Fruit fly (Drosophila melanogaster) whole organism, embryonic: ENCODE results near the gene CG5056.
A peak's percentile ranks its signal among the peaks of the same experiment; 100 is the strongest.

Source experiments
- B-H1 ChIP-seq: fragments of 200-800 bp; sonication (Bioruptor generic); IDR thresholded peaks from 3 replicates; pipeline ENCODE4 v1.3.6; 2022; ENCODE audit warnings: missing biosample characterization, missing genetic modification characterization
- Bteb2 ChIP-seq: fragments of 200-800 bp; sonication (Bioruptor generic); optimal IDR thresholded peaks from 2 replicates; lab custom pipeline; 2016; ENCODE audit warnings: missing biosample characterization, missing genetic modification characterization
- CG1024 ChIP-seq: fragments of 200-800 bp; sonication (Bioruptor generic); IDR thresholded peaks from 2 replicates; pipeline ENCODE4 v1.3.6; 2022; ENCODE audit warnings: missing biosample characterization, missing genetic modification characterization
- CG10274 ChIP-seq: fragments of 200-800 bp; sonication (Bioruptor generic); optimal IDR thresholded peaks from 3 replicates; lab custom pipeline; 2017; ENCODE audit warnings: missing biosample characterization, mild to moderate bottlenecking, missing genetic modification characterization
- CG10462 ChIP-seq: fragments of 200-800 bp; sonication (Bioruptor generic); optimal IDR thresholded peaks from 2 replicates; lab custom pipeline; 2016; ENCODE audit warnings: missing biosample characterization, missing genetic modification characterization
- CG11560 ChIP-seq: fragments of 200-800 bp; sonication (Bioruptor generic); IDR thresholded peaks from 3 replicates; pipeline ENCODE4 v1.3.6; 2022; ENCODE audit warnings: missing biosample characterization, missing genetic modification characterization
- CG12219 ChIP-seq: fragments of 200-800 bp; sonication (Bioruptor generic); optimal IDR thresholded peaks from 3 replicates; lab custom pipeline; 2018; ENCODE audit warnings: missing biosample characterization, mild to moderate bottlenecking, missing genetic modification characterization
- CG15073 ChIP-seq: fragments of 200-800 bp; sonication (Bioruptor generic); optimal IDR thresholded peaks from 2 replicates; lab custom pipeline; 2016; ENCODE audit warnings: missing biosample characterization, missing genetic modification characterization
- CG15601 ChIP-seq: fragments of 200-800 bp; sonication (Bioruptor generic); optimal IDR thresholded peaks from 3 replicates; lab custom pipeline; 2019; ENCODE audit warnings: missing biosample characterization, mild to moderate bottlenecking, missing genetic modification characterization, moderate library complexity
- CG32532 ChIP-seq: fragments of 200-800 bp; sonication (Bioruptor generic); IDR thresholded peaks from 2 replicates; pipeline ENCODE4 v1.3.6; 2022; ENCODE audit warnings: missing biosample characterization, missing genetic modification characterization
- CG32772 ChIP-seq: fragments of 200-800 bp; sonication (Bioruptor generic); IDR thresholded peaks from 2 replicates; pipeline ENCODE4 v1.3.6; 2022; ENCODE audit warnings: missing biosample characterization, missing genetic modification characterization
- CG3281 ChIP-seq: fragments of 200-800 bp; sonication (Bioruptor generic); optimal IDR thresholded peaks from 3 replicates; lab custom pipeline; 2017; ENCODE audit warnings: missing biosample characterization, mild to moderate bottlenecking, missing genetic modification characterization
- CG34422 ChIP-seq: fragments of 200-800 bp; sonication (Bioruptor generic); IDR thresholded peaks from 3 replicates; pipeline ENCODE4 v1.3.6; 2022; ENCODE audit warnings: missing biosample characterization, missing genetic modification characterization
- CG3726 ChIP-seq: fragments of 200-800 bp; sonication (Bioruptor generic); IDR thresholded peaks from 3 replicates; pipeline ENCODE4, ENCODE4 v1.3.6; 2022; ENCODE audit warnings: missing biosample characterization, missing genetic modification characterization
- CG4404 ChIP-seq: fragments of 200-800 bp; sonication (Bioruptor generic); IDR thresholded peaks from 2 replicates; pipeline ENCODE4 v1.3.6; 2022; ENCODE audit warnings: missing biosample characterization, missing genetic modification characterization
- CG5180 ChIP-seq: fragments of 200-800 bp; sonication (Bioruptor generic); optimal IDR thresholded peaks from 3 replicates; lab custom pipeline; 2017; ENCODE audit warnings: missing biosample characterization, missing genetic modification characterization, mild to moderate bottlenecking, moderate library complexity, missing genetic modification reagents
- CG6813 ChIP-seq: fragments of 200-800 bp; sonication (Bioruptor generic); optimal IDR thresholded peaks from 2 replicates; lab custom pipeline; 2017; ENCODE audit warnings: missing biosample characterization, missing genetic modification characterization, mild to moderate bottlenecking, moderate library complexity, missing genetic modification reagents
- CG7839 ChIP-seq: fragments of 200-800 bp; sonication (Bioruptor generic); optimal IDR thresholded peaks from 3 replicates; lab custom pipeline; 2018; ENCODE audit warnings: missing biosample characterization, mild to moderate bottlenecking, missing genetic modification characterization, moderate library complexity
- CG7928 ChIP-seq: fragments of 200-800 bp; sonication (Bioruptor generic); optimal IDR thresholded peaks from 2 replicates; lab custom pipeline; 2017; ENCODE audit warnings: missing biosample characterization, mild to moderate bottlenecking, missing genetic modification characterization
- CG8478 ChIP-seq: fragments of >200 bp; optimal IDR thresholded peaks from 2 replicates; lab custom pipeline; 2018
- CG9876 ChIP-seq: fragments of 200-800 bp; sonication (Bioruptor generic); optimal IDR thresholded peaks from 2 replicates; lab custom pipeline; 2016; ENCODE audit warnings: missing biosample characterization, missing genetic modification characterization
- CTCF ChIP-seq: fragments of 200-800 bp; sonication (Bioruptor generic); optimal IDR thresholded peaks from 2 replicates; lab custom pipeline; 2017; ENCODE audit warnings: missing biosample characterization, mild to moderate bottlenecking, missing genetic modification characterization, moderate library complexity
- Doc2 ChIP-seq: fragments of 200-800 bp; sonication (Bioruptor generic); IDR thresholded peaks from 2 replicates; pipeline ENCODE4 v1.3.6; 2022; ENCODE audit warnings: missing biosample characterization, missing genetic modification characterization
- E2f2 ChIP-seq: fragments of 200-800 bp; sonication (Bioruptor generic); IDR thresholded peaks from 2 replicates; pipeline ENCODE4 v1.3.6; 2022; ENCODE audit warnings: missing biosample characterization, missing genetic modification characterization
- Ets65A ChIP-seq: fragments of 200-800 bp; sonication (Bioruptor generic); peaks from one replicate; lab custom pipeline; 2016; ENCODE audit warnings: missing biosample characterization, missing genetic modification characterization
- Fer2 ChIP-seq: fragments of 200-800 bp; sonication (Bioruptor generic); optimal IDR thresholded peaks from 2 replicates; lab custom pipeline; 2018; ENCODE audit warnings: missing biosample characterization, mild to moderate bottlenecking, missing genetic modification characterization, moderate library complexity
- HmgZ ChIP-seq: fragments of 200-800 bp; sonication (Bioruptor generic); optimal IDR thresholded peaks from 2 replicates; lab custom pipeline; 2018; ENCODE audit warnings: missing biosample characterization, mild to moderate bottlenecking, missing genetic modification characterization
- Hmr ChIP-seq: fragments of 200-800 bp; sonication (Bioruptor generic); optimal IDR thresholded peaks from 3 replicates; lab custom pipeline; 2017; ENCODE audit warnings: mild to moderate bottlenecking, missing biosample characterization, missing genetic modification reagents, missing genetic modification characterization
- Hr78 ChIP-seq, 2 experiments: fragments of 200-800 bp in 1 of 2; fragments of >200 bp in 1 of 2; sonication (Bioruptor generic) in 1 of 2; optimal IDR thresholded peaks; 2 replicates each; lab custom pipeline; 2017 to 2019; ENCODE audit warnings: missing biosample characterization in 2 of 2, missing genetic modification characterization in 2 of 2, mild to moderate bottlenecking in 1 of 2, moderate library complexity in 1 of 2
- Lim3 ChIP-seq: fragments of 200-800 bp; sonication (Bioruptor generic); IDR thresholded peaks from 2 replicates; pipeline ENCODE4 v1.3.6; 2022; ENCODE audit warnings: missing biosample characterization, missing genetic modification characterization
- MTF-1 ChIP-seq: fragments of 200-800 bp; sonication (Bioruptor generic); optimal IDR thresholded peaks from 2 replicates; lab custom pipeline; 2018; ENCODE audit warnings: missing biosample characterization, mild to moderate bottlenecking, missing genetic modification characterization, borderline replicate concordance
- NfI ChIP-seq: fragments of 200-800 bp; sonication (Bioruptor generic); optimal IDR thresholded peaks from 3 replicates; lab custom pipeline; 2018; ENCODE audit warnings: missing biosample characterization, mild to moderate bottlenecking, missing genetic modification characterization, moderate library complexity
- Oli ChIP-seq: fragments of 200-800 bp; sonication (Bioruptor generic); optimal IDR thresholded peaks from 2 replicates; lab custom pipeline; 2018; ENCODE audit warnings: missing biosample characterization, mild to moderate bottlenecking, missing genetic modification characterization, moderate library complexity
- YL-1 ChIP-seq: fragments of 200-800 bp; sonication (Bioruptor generic); optimal IDR thresholded peaks from 3 replicates; lab custom pipeline; 2017; ENCODE audit warnings: missing biosample characterization, mild to moderate bottlenecking, missing genetic modification characterization
- ash1 ChIP-seq: fragments of 200-800 bp; sonication (Bioruptor generic); optimal IDR thresholded peaks from 2 replicates; lab custom pipeline; 2018; ENCODE audit warnings: missing biosample characterization, mild to moderate bottlenecking, missing genetic modification characterization
- cato ChIP-seq: fragments of 200-800 bp; sonication (Bioruptor generic); optimal IDR thresholded peaks from 2 replicates; lab custom pipeline; 2016; ENCODE audit warnings: missing biosample characterization, missing genetic modification characterization, borderline replicate concordance
- dpn ChIP-seq, 2 experiments: fragments of 200-800 bp; sonication (Bioruptor generic); optimal IDR thresholded peaks; 3 replicates each; lab custom pipeline; 2016; ENCODE audit warnings: missing biosample characterization in 2 of 2, missing genetic modification characterization in 2 of 2
- esg ChIP-seq: fragments of 200-800 bp; sonication (Bioruptor generic); conservative IDR thresholded peaks from 2 replicates; pipeline ENCODE4 v1.3.6; 2022; ENCODE audit warnings: missing biosample characterization, missing genetic modification characterization
- fd96Cb ChIP-seq: fragments of 200-800 bp; sonication (Bioruptor generic); optimal IDR thresholded peaks from 2 replicates; lab custom pipeline; 2018; ENCODE audit warnings: missing biosample characterization, mild to moderate bottlenecking, missing genetic modification characterization, moderate library complexity
- fu2 ChIP-seq: fragments of 200-800 bp; sonication (Bioruptor generic); optimal IDR thresholded peaks from 2 replicates; lab custom pipeline; 2016; ENCODE audit warnings: missing biosample characterization, missing genetic modification characterization
- gsb-n ChIP-seq: fragments of 200-800 bp; sonication (Bioruptor generic); optimal IDR thresholded peaks from 3 replicates; lab custom pipeline; 2018; ENCODE audit warnings: missing biosample characterization, mild to moderate bottlenecking, missing genetic modification characterization
- jigr1 ChIP-seq: fragments of 200-800 bp; sonication (Bioruptor generic); IDR thresholded peaks from 3 replicates; pipeline ENCODE4 v1.3.6; 2022; ENCODE audit warnings: missing biosample characterization, missing genetic modification characterization
- knrl ChIP-seq: fragments of 200-800 bp; sonication (Bioruptor generic); IDR thresholded peaks from 3 replicates; pipeline ENCODE4 v1.3.6; 2022; ENCODE audit warnings: missing biosample characterization, missing genetic modification characterization; ENCODE audit not compliant: partially characterized antibody
- nerfin-2 ChIP-seq: fragments of 200-800 bp; sonication (Bioruptor generic); IDR thresholded peaks from 2 replicates; pipeline ENCODE4 v1.3.6; 2022; ENCODE audit warnings: missing biosample characterization, missing genetic modification characterization; ENCODE audit not compliant: partially characterized antibody
- odd ChIP-seq: fragments of 200-800 bp; sonication (Bioruptor generic); optimal IDR thresholded peaks from 2 replicates; lab custom pipeline; 2017; ENCODE audit warnings: missing biosample characterization, mild to moderate bottlenecking, missing genetic modification characterization
- onecut ChIP-seq: fragments of 200-800 bp; sonication (Bioruptor generic); IDR thresholded peaks from 2 replicates; pipeline ENCODE4 v1.3.6; 2022; ENCODE audit warnings: missing biosample characterization, missing genetic modification characterization
- p53 ChIP-seq: fragments of 200-800 bp; sonication (Bioruptor generic); optimal IDR thresholded peaks from 2 replicates; lab custom pipeline; 2016; ENCODE audit warnings: missing biosample characterization, missing genetic modification characterization
- prd ChIP-seq, 3 experiments: fragments of >200 bp in 2 of 3; fragments of 200-800 bp in 1 of 3; sonication (Bioruptor generic) in 1 of 3; optimal IDR thresholded peaks in 2 of 3; IDR thresholded peaks in 1 of 3; 2 replicates in 2 of 3; 3 replicates in 1 of 3; pipeline versions ENCODE4 v1.3.6 to Lab custom; 2017 to 2022; ENCODE audit warnings: missing biosample characterization in 1 of 3, missing genetic modification characterization in 1 of 3
- run ChIP-seq: fragments of 200-800 bp; sonication (Bioruptor generic); optimal IDR thresholded peaks from 3 replicates; lab custom pipeline; 2018; ENCODE audit warnings: missing biosample characterization, mild to moderate bottlenecking, missing genetic modification characterization
- tna ChIP-seq: fragments of 200-800 bp; sonication (Bioruptor generic); IDR thresholded peaks from 2 replicates; pipeline ENCODE4 v1.3.6; 2022; ENCODE audit warnings: missing biosample characterization, missing genetic modification characterization; ENCODE audit not compliant: partially characterized antibody
- zf30C ChIP-seq: fragments of 200-800 bp; sonication (Bioruptor generic); optimal IDR thresholded peaks from 3 replicates; lab custom pipeline; 2018; ENCODE audit warnings: missing biosample characterization, mild to moderate bottlenecking, missing genetic modification characterization

The CG5056 gene

dm6 chr2L:10356508-10356907, 10.0 kb upstream of the CG5056 start, which contains the start of the genes CtsL4 and ClpP (continued):
- no peak for TF ChIP-seq CG5180
- TF ChIP-seq CG32772 = no peak
- TF ChIP-seq Doc2 (GFP tag; lab: Robert Waterston, UW) = no peak
- no peak for TF ChIP-seq Hmr (GFP tag; lab: Kevin White, UChicago)
- TF ChIP-seq ash1 (GFP tag; lab: Kevin White, UChicago) = no peak
- peak; percentile 4 for TF ChIP-seq CG3281 (GFP tag; lab: Kevin White, UChicago)
- peak; percentile 53 to 67 for TF ChIP-seq dpn (GFP tag; optimal IDR thresholded peaks at IDR 0.05; lab: Kevin White, UChicago)
- TF ChIP-seq Bteb2 (GFP tag; lab: Kevin White, UChicago) = peak; percentile 24
- TF ChIP-seq YL-1 (GFP tag; lab: Kevin White, UChicago) = peak; percentile 53
- TF ChIP-seq Ets65A (GFP tag; lab: Kevin White, UChicago) = no peak
- TF ChIP-seq CG34422 (GFP tag; lab: Robert Waterston, UW) = peak; percentile 65; the same call in 1 of the 3 replicates
- TF ChIP-seq HmgZ = peak; percentile 72
- peak; percentile 14 for TF ChIP-seq cato (GFP tag; lab: Kevin White, UChicago)
- TF ChIP-seq CTCF = no peak
- TF ChIP-seq fu2 (GFP tag; lab: Kevin White, UChicago) = peak; percentile 8
- TF ChIP-seq CG1024 (GFP tag; lab: Robert Waterston, UW) = peak; percentile 95
- no peak for TF ChIP-seq odd
- TF ChIP-seq fd96Cb (tag; lab: Kevin White, UChicago) = peak; percentile 37
- no peak for TF ChIP-seq CG8478 (lab: Kevin White, UChicago)
- TF ChIP-seq CG11560 (tag; lab: Robert Waterston, UW) = no peak
- TF ChIP-seq nerfin-2 = no peak
- no peak for TF ChIP-seq jigr1 (GFP tag; lab: Robert Waterston, UW)
- no peak for TF ChIP-seq MTF-1
- TF ChIP-seq run = no peak
- peak; percentile 18 for TF ChIP-seq NfI
- TF ChIP-seq prd (optimal IDR thresholded peaks at IDR 0.05; lab: Kevin White, UChicago) = no peak
- peak; percentile 67; the same call in 2 of the 3 replicates for TF ChIP-seq prd (GFP tag; IDR thresholded peaks at IDR 0.05; lab: Robert Waterston, UW)
- TF ChIP-seq onecut = no peak
- TF ChIP-seq CG7839 (tag; lab: Kevin White, UChicago) = no peak
- no peak; the same call in 2 of the 3 replicates for TF ChIP-seq B-H1 (GFP tag; lab: Robert Waterston, UW)
- TF ChIP-seq E2f2 (GFP tag; lab: Robert Waterston, UW) = no peak
- 0 out of 2 replicates have a peak, but pooled peaks have one; percentile 17 for TF ChIP-seq CG4404
- TF ChIP-seq esg (GFP tag; lab: Robert Waterston, UW) = no peak
- TF ChIP-seq gsb-n (tag; lab: Kevin White, UChicago) = no peak
- TF ChIP-seq CG3726 (GFP tag; lab: Robert Waterston, UW) = no peak
- no peak for TF ChIP-seq CG9876
- no peak for TF ChIP-seq CG12219 (GFP tag; lab: Kevin White, UChicago)
- no peak for TF ChIP-seq CG7928 (GFP tag; lab: Kevin White, UChicago)
- no peak for TF ChIP-seq p53 (GFP tag; lab: Kevin White, UChicago)
- peak; percentile 39 for TF ChIP-seq CG15601 (tag; lab: Kevin White, UChicago)
- TF ChIP-seq zf30C (GFP tag; lab: Kevin White, UChicago) = no peak
- TF ChIP-seq CG10462 (GFP tag; lab: Kevin White, UChicago) = no peak
- no peak for TF ChIP-seq Fer2
- peak; percentile 34 for TF ChIP-seq CG32532 (GFP tag; lab: Robert Waterston, UW)
- TF ChIP-seq CG15073 (GFP tag; lab: Kevin White, UChicago) = no peak
- no peak for TF ChIP-seq knrl (GFP tag; lab: Robert Waterston, UW)
- TF ChIP-seq Lim3 = no peak
- no peak for TF ChIP-seq CG6813 (GFP tag; lab: Kevin White, UChicago)
- TF ChIP-seq CG10274 = no peak
- peak; percentile 45 for TF ChIP-seq Oli (tag; lab: Kevin White, UChicago)
- TF ChIP-seq Hr78 (GFP tag; optimal IDR thresholded peaks at IDR 0.05; lab: Kevin White, UChicago) = no peak
- TF ChIP-seq tna = no peak
